Worm (Caenorhabditis elegans): ENCODE results near the gene srj-13.

The srj-13 gene

DNA sequence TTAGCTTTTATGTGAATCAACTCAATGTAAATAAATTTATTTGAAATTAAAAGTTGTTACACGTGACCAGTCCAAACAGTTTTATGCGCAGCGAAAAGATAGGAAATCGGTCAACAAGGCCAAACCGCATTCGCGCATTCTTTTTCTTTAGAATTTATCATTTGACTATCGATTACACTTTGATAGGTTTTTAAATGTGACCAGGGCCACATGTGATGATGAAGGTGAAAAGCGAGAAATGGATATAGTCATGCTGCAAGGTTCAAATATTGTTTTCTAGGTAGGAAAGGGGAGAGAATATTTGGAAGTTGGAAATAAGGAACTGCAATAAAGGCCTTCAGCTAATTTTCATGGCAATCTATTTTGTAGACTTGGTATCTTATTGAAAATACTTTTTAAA lies 34.5 kb downstream of the srj-13 start (continued):
- TF ChIP-seq mef-2 (tag; optimal IDR thresholded peaks at IDR 0.05) (no peak), lin-13 (GFP tag; optimal IDR thresholded peaks at IDR 0.05) (no peak), dsc-1 (tag; optimal IDR thresholded peaks at IDR 0.05) (no peak), nhr-85 (tag) (peak; percentile 93), mab-9 (GFP tag; IDR thresholded peaks at IDR 0.05) (no peak), lin-35 (GFP tag; optimal IDR thresholded peaks at IDR 0.05) (peak in 1 of 2 experiments; percentile 84), snu-23 (GFP tag; optimal IDR thresholded peaks at IDR 0.05) (peak; percentile 74), irx-1 (tag; optimal IDR thresholded peaks at IDR 0.05) (no peak), zag-1 (tag; optimal IDR thresholded peaks at IDR 0.05) (no peak), egl-27 (tag; optimal IDR thresholded peaks at IDR 0.05) (no peak), nhr-11 (tag; optimal IDR thresholded peaks at IDR 0.05) (no peak), unc-30 (tag; optimal IDR thresholded peaks at IDR 0.05) (no peak), nhr-20 (tag; optimal IDR thresholded peaks at IDR 0.05) (peak; percentile 80), elt-3 (tag; optimal IDR thresholded peaks at IDR 0.05) (peak in 4 of 6 experiments; percentile 0 to 97 (median 50)), blmp-1 (tag; optimal IDR thresholded peaks at IDR 0.05) (peak; percentile 94), ceh-63 (GFP tag; optimal IDR thresholded peaks at IDR 0.05) (no peak), unc-62 (GFP tag; optimal IDR thresholded peaks at IDR 0.05) (no peak), lin-14 (GFP tag; optimal IDR thresholded peaks at IDR 0.05) (peak; percentile 71), pag-3 (tag; optimal IDR thresholded peaks at IDR 0.05; ENCODE audit: borderline replicate concordance, insufficient read depth) (no peak), ceh-90 (tag; optimal IDR thresholded peaks at IDR 0.05) (no peak), unc-86 (tag; optimal IDR thresholded peaks at IDR 0.05) (no peak), pax-3 (tag; optimal IDR thresholded peaks at IDR 0.05) (no peak), efl-1 (optimal IDR thresholded peaks at IDR 0.05) (peak in 1 of 2 experiments; percentile 14), efl-1 (GFP tag; optimal IDR thresholded peaks at IDR 0.05 in 1 of 2) (peak in 1 of 2 experiments; percentile 1), Y116A8C.19 (tag; optimal IDR thresholded peaks at IDR 0.05; ENCODE audit: borderline replicate concordance) (no peak), nhr-71 (tag; optimal IDR thresholded peaks at IDR 0.05) (peak; percentile 80), C34B4.2 (tag; optimal IDR thresholded peaks at IDR 0.05) (no peak), fkh-4 (tag; optimal IDR thresholded peaks at IDR 0.05; ENCODE audit: borderline replicate concordance) (no peak), hpl-2 (GFP tag; optimal IDR thresholded peaks at IDR 0.05) (no peak), unc-130 (tag; optimal IDR thresholded peaks at IDR 0.05) (peak; percentile 72), lir-3 (tag; optimal IDR thresholded peaks at IDR 0.05; ENCODE audit: poor library complexity) (no peak), hlh-4 (tag; optimal IDR thresholded peaks at IDR 0.05) (no peak), sox-4 (tag; optimal IDR thresholded peaks at IDR 0.05) (no peak), ceh-8 (GFP tag; optimal IDR thresholded peaks at IDR 0.05) (no peak), efl-3 (GFP tag; optimal IDR thresholded peaks at IDR 0.05) (no peak), tbx-2 (tag; optimal IDR thresholded peaks at IDR 0.05) (peak; percentile 65), nhr-84 (tag; optimal IDR thresholded peaks at IDR 0.05) (no peak), alr-1 (tag; optimal IDR thresholded peaks at IDR 0.05; ENCODE audit: borderline replicate concordance) (no peak), C04F5.9 (tag; optimal IDR thresholded peaks at IDR 0.05) (no peak), mdl-1 (tag; optimal IDR thresholded peaks at IDR 0.05) (peak in 1 of 2 experiments; percentile 79), ets-5 (GFP tag; IDR thresholded peaks at IDR 0.05) (no peak), fkh-10 (GFP tag; optimal IDR thresholded peaks at IDR 0.05) (no peak), ceh-82 (tag; optimal IDR thresholded peaks at IDR 0.05) (no peak), lsy-2 (tag; optimal IDR thresholded peaks at IDR 0.05) (peak in 1 of 2 experiments; percentile 44), mep-1 (tag; optimal IDR thresholded peaks at IDR 0.05) (peak; percentile 58), jun-1 (tag; optimal IDR thresholded peaks at IDR 0.05) (no peak), tlp-1 (tag; optimal IDR thresholded peaks at IDR 0.05) (no peak), xbp-1 (tag; optimal IDR thresholded peaks at IDR 0.05) (no peak), nhr-90 (tag; optimal IDR thresholded peaks at IDR 0.05; ENCODE audit: poor library complexity) (peak; percentile 77), ztf-11 (tag; optimal IDR thresholded peaks at IDR 0.05) (no peak), aly-2 (tag; optimal IDR thresholded peaks at IDR 0.05) (no peak), nhr-19 (GFP tag; conservative IDR thresholded peaks at IDR 0.05) (peak; percentile 79), egl-13 (tag; optimal IDR thresholded peaks at IDR 0.05) (no peak)

Data from whole organism, L1 larva.